Fruit fly (Drosophila melanogaster) Kc167 (cell line): ENCODE measurements around the gene CG8128.

Experiments used
- Sin3A ChIP-seq: fragments of >200 bp; optimal IDR thresholded peaks from 2 replicates; lab custom pipeline; 2018; ENCODE audit warnings: missing external identifiers
- h ChIP-seq: fragments of >200 bp; optimal IDR thresholded peaks from 3 replicates; lab custom pipeline; 2018; ENCODE audit warnings: missing external identifiers

- no peak for TF ChIP-seq Sin3A (lab: Kevin White, UChicago)
- TF ChIP-seq h (lab: Kevin White, UChicago) = no peak
Measured at dm6 chrX:15651559-15651958, 45.7 kb upstream of the CG8128 start.
